Fruit fly (Drosophila melanogaster) Kc167 (cell line): ENCODE data around the gene pot.

ENCODE experiments used
- Myc ChIP-seq: fragments of >200 bp; optimal IDR thresholded peaks from 2 replicates; lab custom pipeline; 2017; ENCODE audit warnings: missing external identifiers
- h ChIP-seq: fragments of >200 bp; optimal IDR thresholded peaks from 3 replicates; lab custom pipeline; 2018; ENCODE audit warnings: missing external identifiers
- insv ChIP-seq: fragments of >200 bp; optimal IDR thresholded peaks from 3 replicates; lab custom pipeline; 2018; ENCODE audit warnings: missing external identifiers

DNA sequence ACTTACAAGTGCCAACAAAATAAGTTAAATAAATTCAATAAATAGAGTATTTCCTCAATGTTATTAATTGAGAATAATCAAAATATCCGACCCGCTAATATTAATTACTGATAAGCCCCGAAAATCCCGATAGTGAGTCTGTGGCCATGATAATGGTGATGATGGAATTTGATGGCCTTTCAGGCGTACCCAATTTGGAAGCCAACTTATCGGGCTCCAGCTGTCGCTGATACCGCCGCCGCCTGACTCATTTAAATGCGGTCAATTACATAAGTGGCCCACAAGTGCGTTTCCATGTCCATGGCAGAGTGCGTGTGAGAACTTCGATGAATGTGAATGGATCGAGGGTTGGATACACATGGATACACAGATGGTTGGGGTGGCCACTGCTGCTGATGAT is 32.9 kb downstream of the pot start:
- TF ChIP-seq h (lab: Kevin White, UChicago) (no peak), Myc (lab: Kevin White, UChicago) (no peak), insv (no peak)
